Fruit fly (Drosophila melanogaster): ENCODE measurements around the gene CG13995.

The CG13995 gene

dm6 chr2L:6086771-6087170 lies 32.7 kb downstream of the CG13995 start:
- peak; percentile 20 for TF ChIP-seq CG12768 (GFP tag; optimal IDR thresholded peaks at IDR 0.05)
- TF ChIP-seq Mnt (GFP tag; optimal IDR thresholded peaks at IDR 0.05), result no peak
- TF ChIP-seq tj (GFP tag; optimal IDR thresholded peaks at IDR 0.05), result peak; percentile 29
- no peak for TF ChIP-seq bab1 (GFP tag; optimal IDR thresholded peaks at IDR 0.05)
- TF ChIP-seq CG14711 (tag; optimal IDR thresholded peaks at IDR 0.05), result peak; percentile 8

dm6 chr2L:6087685-6088084 lies 33.6 kb downstream of the CG13995 start:
- TF ChIP-seq ovo (GFP tag; optimal IDR thresholded peaks at IDR 0.05) (no peak), bab1 (GFP tag; optimal IDR thresholded peaks at IDR 0.05) (no peak), CG14711 (tag; optimal IDR thresholded peaks at IDR 0.05) (no peak), toe (GFP tag; optimal IDR thresholded peaks at IDR 0.05) (no peak), pad (GFP tag; optimal IDR thresholded peaks at IDR 0.05) (no peak), CG7101 (tag; optimal IDR thresholded peaks at IDR 0.05) (no peak), Clk (GFP tag; optimal IDR thresholded peaks at IDR 0.05) (no peak), kay (GFP tag; ENCODE audit: borderline replicate concordance) (no peak), cnc (optimal IDR thresholded peaks at IDR 0.05) (no peak), CG11617 (GFP tag; optimal IDR thresholded peaks at IDR 0.05) (no peak)

- TF ChIP-seq CG5204 (GFP tag; optimal IDR thresholded peaks at IDR 0.05) (no peak), kay (GFP tag; ENCODE audit: borderline replicate concordance) (peak; percentile 100), CG1620 (GFP tag; optimal IDR thresholded peaks at IDR 0.05) (peak; percentile 19), CG14711 (tag; optimal IDR thresholded peaks at IDR 0.05) (no peak), Hr96 (GFP tag; optimal IDR thresholded peaks at IDR 0.05) (peak; percentile 52), bab1 (GFP tag; optimal IDR thresholded peaks at IDR 0.05) (peak; percentile 79), CG7045 (GFP tag; optimal IDR thresholded peaks at IDR 0.05) (peak; percentile 47), tj (GFP tag; optimal IDR thresholded peaks at IDR 0.05) (peak; percentile 85), toe (GFP tag; optimal IDR thresholded peaks at IDR 0.05) (no peak), CG33017 (tag; optimal IDR thresholded peaks at IDR 0.05) (peak; percentile 48), Mnt (GFP tag; optimal IDR thresholded peaks at IDR 0.05) (peak; percentile 99), pad (GFP tag; optimal IDR thresholded peaks at IDR 0.05) (peak; percentile 54), CG7101 (tag; optimal IDR thresholded peaks at IDR 0.05) (peak; percentile 66), Clk (GFP tag; optimal IDR thresholded peaks at IDR 0.05) (peak; percentile 47), CG12768 (GFP tag; optimal IDR thresholded peaks at IDR 0.05) (peak; percentile 88), CG11617 (GFP tag; optimal IDR thresholded peaks at IDR 0.05) (peak; percentile 69), cnc (optimal IDR thresholded peaks at IDR 0.05) (peak; percentile 91 to 93), Crg-1 (GFP tag; optimal IDR thresholded peaks at IDR 0.05) (peak; percentile 49), cic (GFP tag; optimal IDR thresholded peaks at IDR 0.05) (peak; percentile 99), ovo (GFP tag; optimal IDR thresholded peaks at IDR 0.05) (peak; percentile 63)
Observed at dm6 chr2L:6088371-6089365, 34.6 kb downstream of the CG13995 start.

- TF ChIP-seq cic (GFP tag; optimal IDR thresholded peaks at IDR 0.05) (peak; percentile 99), cnc (optimal IDR thresholded peaks at IDR 0.05) (no peak)
Observed at dm6 chr2L:6089604-6090198, 35.6 kb downstream of the CG13995 start.

- TF ChIP-seq cnc (optimal IDR thresholded peaks at IDR 0.05) (no peak), Crg-1 (GFP tag; optimal IDR thresholded peaks at IDR 0.05) (no peak), CG12768 (GFP tag; optimal IDR thresholded peaks at IDR 0.05) (no peak), kay (GFP tag; ENCODE audit: borderline replicate concordance) (no peak), CG33017 (tag; optimal IDR thresholded peaks at IDR 0.05) (no peak), CG11617 (GFP tag; optimal IDR thresholded peaks at IDR 0.05) (no peak), CG1620 (GFP tag; optimal IDR thresholded peaks at IDR 0.05) (no peak), CG14711 (tag; optimal IDR thresholded peaks at IDR 0.05) (no peak), CG5204 (GFP tag; optimal IDR thresholded peaks at IDR 0.05) (no peak), ovo (GFP tag; optimal IDR thresholded peaks at IDR 0.05) (no peak), Mnt (GFP tag; optimal IDR thresholded peaks at IDR 0.05) (no peak), CG7101 (tag; optimal IDR thresholded peaks at IDR 0.05) (no peak), toe (GFP tag; optimal IDR thresholded peaks at IDR 0.05) (no peak), Clk (GFP tag; optimal IDR thresholded peaks at IDR 0.05) (no peak), CG7045 (GFP tag; optimal IDR thresholded peaks at IDR 0.05) (no peak), bab1 (GFP tag; optimal IDR thresholded peaks at IDR 0.05) (no peak), tj (GFP tag; optimal IDR thresholded peaks at IDR 0.05) (no peak), pad (GFP tag; optimal IDR thresholded peaks at IDR 0.05) (no peak)
Observed at dm6 chr2L:6090365-6090764, 36.3 kb downstream of the CG13995 start.

Measured in whole organism, adult.